Fruit fly (Drosophila melanogaster): ENCODE results near the gene RpS19a.

The RpS19a gene

dm6 chrX:16651098-16651497 lies 13.4 kb downstream of the RpS19a start, which contains the start of the genes CG32573 and CG42512 (continued):
- TF ChIP-seq CHES-1-like (GFP tag; optimal IDR thresholded peaks at IDR 0.05) (no peak), sd (tag; optimal IDR thresholded peaks at IDR 0.05) (peak; percentile 17), ranshi (GFP tag; IDR thresholded peaks at IDR 0.05) (no peak), pros (GFP tag; optimal IDR thresholded peaks at IDR 0.05) (no peak), luna (GFP tag; optimal IDR thresholded peaks at IDR 0.05) (no peak), Ets97D (GFP tag; optimal IDR thresholded peaks at IDR 0.05) (peak; percentile 71), YL-1 (GFP tag; optimal IDR thresholded peaks at IDR 0.05) (no peak), CG14965 (GFP tag; optimal IDR thresholded peaks at IDR 0.05; ENCODE audit: borderline replicate concordance) (no peak), az2 (GFP tag; optimal IDR thresholded peaks at IDR 0.05) (no peak), Optix (GFP tag; IDR thresholded peaks at IDR 0.05) (no peak), Adf1 (GFP tag; IDR thresholded peaks at IDR 0.05) (no peak), mam (GFP tag; optimal IDR thresholded peaks at IDR 0.05) (peak; percentile 13), gce (GFP tag; IDR thresholded peaks at IDR 0.05) (no peak), esg (GFP tag; conservative IDR thresholded peaks at IDR 0.05) (no peak), bowl (GFP tag; IDR thresholded peaks at IDR 0.05) (no peak), CG18764 (GFP tag; optimal IDR thresholded peaks at IDR 0.05) (no peak), nerfin-2 (GFP tag; IDR thresholded peaks at IDR 0.05; ENCODE audit: partially characterized antibody) (peak; percentile 65; the same call in 1 of the 2 replicates), CG2202 (tag; optimal IDR thresholded peaks at IDR 0.05) (no peak), eve (GFP tag; optimal IDR thresholded peaks at IDR 0.05) (no peak), CG1233 (GFP tag; optimal IDR thresholded peaks at IDR 0.05) (no peak), fd102C (GFP tag; optimal IDR thresholded peaks at IDR 0.05) (no peak), CG6254 (GFP tag; optimal IDR thresholded peaks at IDR 0.05) (no peak), CG14860 (GFP tag; IDR thresholded peaks at IDR 0.05; ENCODE audit: partially characterized antibody) (peak; percentile 38; the same call in 1 of the 3 replicates), CG3726 (GFP tag; IDR thresholded peaks at IDR 0.05) (no peak), br (optimal IDR thresholded peaks at IDR 0.05) (no peak), CG11504 (tag; optimal IDR thresholded peaks at IDR 0.05) (no peak), amos (GFP tag; IDR thresholded peaks at IDR 0.05; ENCODE audit: partially characterized antibody) (peak; percentile 75), run (tag; optimal IDR thresholded peaks at IDR 0.05) (no peak), CkIIα-i1 (GFP tag; IDR thresholded peaks at IDR 0.05) (no peak), CG13287 (GFP tag; IDR thresholded peaks at IDR 0.05; ENCODE audit: partially characterized antibody) (peak; percentile 83), Ada2b (GFP tag; IDR thresholded peaks at IDR 0.05) (no peak), tin (GFP tag; optimal IDR thresholded peaks at IDR 0.05) (no peak), dpn (GFP tag; optimal IDR thresholded peaks at IDR 0.05) (no peak), kah (GFP tag; optimal IDR thresholded peaks at IDR 0.05) (no peak), Rx (GFP tag; IDR thresholded peaks at IDR 0.05) (no peak), hb (GFP tag; IDR thresholded peaks at IDR 0.05; ENCODE audit: partially characterized antibody) (peak; percentile 49; the same call in 1 of the 3 replicates), CG11247 (GFP tag; IDR thresholded peaks at IDR 0.05) (no peak), nau (GFP tag; optimal IDR thresholded peaks at IDR 0.05) (no peak), HLHmδ (GFP tag; optimal IDR thresholded peaks at IDR 0.05) (no peak), MBD-R2 (GFP tag; IDR thresholded peaks at IDR 0.05) (peak; percentile 40), sima (GFP tag; optimal IDR thresholded peaks at IDR 0.05) (no peak), CG17829 (tag; optimal IDR thresholded peaks at IDR 0.05) (peak; percentile 16), slp2 (GFP tag; optimal IDR thresholded peaks at IDR 0.05) (no peak), CG15601 (tag; optimal IDR thresholded peaks at IDR 0.05) (peak; percentile 24), tna (GFP tag; IDR thresholded peaks at IDR 0.05; ENCODE audit: partially characterized antibody) (peak; percentile 74), knrl (GFP tag; IDR thresholded peaks at IDR 0.05; ENCODE audit: partially characterized antibody) (peak; percentile 40; the same call in 1 of the 3 replicates), Poxn (GFP tag; IDR thresholded peaks at IDR 0.05) (no peak), Dll (GFP tag; IDR thresholded peaks at IDR 0.05; ENCODE audit: partially characterized antibody) (peak; percentile 75), Hr51 (GFP tag; optimal IDR thresholded peaks at IDR 0.05) (no peak), cwo (GFP tag; optimal IDR thresholded peaks at IDR 0.05) (no peak), pita (GFP tag; optimal IDR thresholded peaks at IDR 0.05) (peak; percentile 24)
